Fruit fly (Drosophila melanogaster) whole organism, embryonic: ENCODE data around the gene ppk7.

ENCODE experiments used
- Antp ChIP-seq: fragments of 200-800 bp; sonication (Bioruptor generic); optimal IDR thresholded peaks from 3 replicates; lab custom pipeline; 2016; ENCODE audit warnings: missing biosample characterization, missing genetic modification characterization
- Asciz ChIP-seq: fragments of 200-800 bp; sonication (Bioruptor generic); optimal IDR thresholded peaks from 2 replicates; lab custom pipeline; 2017; ENCODE audit warnings: missing biosample characterization, mild to moderate bottlenecking, missing genetic modification characterization, missing genetic modification reagents
- Atf6 ChIP-seq: fragments of 200-800 bp; sonication (Bioruptor generic); IDR thresholded peaks from 2 replicates; pipeline ENCODE4 v1.3.6; 2022; ENCODE audit warnings: missing biosample characterization, missing genetic modification characterization
- Awh ChIP-seq: fragments of 200-800 bp; sonication (Bioruptor generic); IDR thresholded peaks from 2 replicates; pipeline ENCODE4, ENCODE4 v1.3.6; 2022; ENCODE audit warnings: missing biosample characterization, missing genetic modification characterization
- BEAF-32 ChIP-seq: fragments of 200-800 bp; sonication (Bioruptor generic); optimal IDR thresholded peaks from 3 replicates; lab custom pipeline; 2017; ENCODE audit warnings: missing biosample characterization, missing genetic modification characterization, mild to moderate bottlenecking, moderate library complexity, missing genetic modification reagents
- Bteb2 ChIP-seq: fragments of 200-800 bp; sonication (Bioruptor generic); optimal IDR thresholded peaks from 2 replicates; lab custom pipeline; 2016; ENCODE audit warnings: missing biosample characterization, missing genetic modification characterization
- CG10321 ChIP-seq: fragments of 200-800 bp; sonication (Bioruptor generic); IDR thresholded peaks from 2 replicates; pipeline ENCODE4 v1.3.6; 2022; ENCODE audit warnings: missing biosample characterization, missing genetic modification characterization
- CG12391 ChIP-seq: fragments of 200-800 bp; sonication (Bioruptor generic); optimal IDR thresholded peaks from 3 replicates; lab custom pipeline; 2018; ENCODE audit warnings: missing biosample characterization, mild to moderate bottlenecking, missing genetic modification characterization, moderate library complexity
- CG13287 ChIP-seq: fragments of 200-800 bp; sonication (Bioruptor generic); IDR thresholded peaks from 2 replicates; pipeline ENCODE4 v1.3.6; 2022; ENCODE audit warnings: missing biosample characterization, missing genetic modification characterization; ENCODE audit not compliant: partially characterized antibody
- CG15269 ChIP-seq: fragments of 200-800 bp; sonication (Bioruptor generic); optimal IDR thresholded peaks from 2 replicates; lab custom pipeline; 2018; ENCODE audit warnings: missing biosample characterization, mild to moderate bottlenecking, missing genetic modification characterization, moderate library complexity
- CG17328 ChIP-seq: fragments of 200-800 bp; sonication (Bioruptor generic); IDR thresholded peaks from 2 replicates; pipeline ENCODE4 v1.3.6; 2022; ENCODE audit warnings: missing biosample characterization, missing genetic modification characterization
- CG18476 ChIP-seq: fragments of 200-800 bp; sonication (Bioruptor generic); optimal IDR thresholded peaks from 2 replicates; lab custom pipeline; 2016; ENCODE audit warnings: missing biosample characterization, mild to moderate bottlenecking, missing genetic modification characterization
- CG30403 ChIP-seq: fragments of 200-800 bp; sonication (Bioruptor generic); optimal IDR thresholded peaks from 3 replicates; lab custom pipeline; 2016; ENCODE audit warnings: missing biosample characterization, missing genetic modification characterization
- CG3065 ChIP-seq: fragments of 200-800 bp; sonication (Bioruptor generic); optimal IDR thresholded peaks from 2 replicates; lab custom pipeline; 2016; ENCODE audit warnings: missing biosample characterization, missing genetic modification characterization
- CG32772 ChIP-seq: fragments of 200-800 bp; sonication (Bioruptor generic); IDR thresholded peaks from 2 replicates; pipeline ENCODE4 v1.3.6; 2022; ENCODE audit warnings: missing biosample characterization, missing genetic modification characterization
- CG3407 ChIP-seq: fragments of 200-800 bp; sonication (Bioruptor generic); optimal IDR thresholded peaks from 2 replicates; lab custom pipeline; 2018; ENCODE audit warnings: missing biosample characterization, mild to moderate bottlenecking, missing genetic modification characterization
- CG4282 ChIP-seq: fragments of 200-800 bp; sonication (Bioruptor generic); optimal IDR thresholded peaks from 2 replicates; lab custom pipeline; 2016; ENCODE audit warnings: missing biosample characterization, missing genetic modification characterization
- CG4360 ChIP-seq: fragments of 200-800 bp; sonication (Bioruptor generic); IDR thresholded peaks from 2 replicates; pipeline ENCODE4 v1.3.6; 2022; ENCODE audit warnings: missing biosample characterization, missing genetic modification characterization
- CG7372 ChIP-seq: fragments of 200-800 bp; sonication (Bioruptor generic); IDR thresholded peaks from 2 replicates; pipeline ENCODE4 v1.3.6; 2022; ENCODE audit warnings: missing biosample characterization, missing genetic modification characterization
- CG9437 ChIP-seq: fragments of 200-800 bp; sonication (Bioruptor generic); optimal IDR thresholded peaks from 2 replicates; lab custom pipeline; 2018; ENCODE audit warnings: missing biosample characterization, mild to moderate bottlenecking, missing genetic modification characterization
- CG9797 ChIP-seq: fragments of 200-800 bp; sonication (Bioruptor generic); optimal IDR thresholded peaks from 3 replicates; lab custom pipeline; 2018; ENCODE audit warnings: missing biosample characterization, mild to moderate bottlenecking, missing genetic modification characterization
- Doc3 ChIP-seq: fragments of 200-800 bp; sonication (Bioruptor generic); IDR thresholded peaks from 3 replicates; pipeline ENCODE4 v1.3.6; 2022; ENCODE audit warnings: missing biosample characterization, missing genetic modification characterization; ENCODE audit not compliant: partially characterized antibody
- GATAe ChIP-seq: fragments of 200-800 bp; sonication (Bioruptor generic); conservative IDR thresholded peaks from 2 replicates; pipeline ENCODE4 v1.3.6; 2022; ENCODE audit warnings: missing biosample characterization, missing genetic modification characterization
- Gug ChIP-seq: fragments of 200-800 bp; sonication (Bioruptor generic); IDR thresholded peaks from 4 replicates; pipeline ENCODE4 v1.3.6; 2022; ENCODE audit warnings: missing biosample characterization, missing genetic modification characterization
- Hsf ChIP-seq: fragments of 200-800 bp; sonication (Bioruptor generic); optimal IDR thresholded peaks from 3 replicates; lab custom pipeline; 2016; ENCODE audit warnings: missing biosample characterization, missing genetic modification characterization
- Meics ChIP-seq: fragments of 200-800 bp; sonication (Bioruptor generic); optimal IDR thresholded peaks from 2 replicates; lab custom pipeline; 2017; ENCODE audit warnings: missing biosample characterization, mild to moderate bottlenecking, missing genetic modification characterization
- Neu2 ChIP-seq: fragments of 200-800 bp; sonication (Bioruptor generic); optimal IDR thresholded peaks from 3 replicates; lab custom pipeline; 2016; ENCODE audit warnings: missing biosample characterization, missing genetic modification characterization, borderline replicate concordance
- Oli ChIP-seq: fragments of 200-800 bp; sonication (Bioruptor generic); optimal IDR thresholded peaks from 2 replicates; lab custom pipeline; 2018; ENCODE audit warnings: missing biosample characterization, mild to moderate bottlenecking, missing genetic modification characterization, moderate library complexity
- PHDP ChIP-seq: fragments of 200-800 bp; sonication (Bioruptor generic); optimal IDR thresholded peaks from 3 replicates; lab custom pipeline; 2018; ENCODE audit warnings: missing biosample characterization, mild to moderate bottlenecking, missing genetic modification characterization, moderate library complexity
- bcd ChIP-seq: fragments of 200-800 bp; sonication (Bioruptor generic); optimal IDR thresholded peaks from 2 replicates; lab custom pipeline; 2017; ENCODE audit warnings: missing biosample characterization, mild to moderate bottlenecking, missing genetic modification characterization
- chif ChIP-seq, 2 experiments: fragments of 200-800 bp; sonication (Bioruptor generic); optimal IDR thresholded peaks; 3 replicates each; lab custom pipeline; 2016; ENCODE audit warnings: missing biosample characterization in 2 of 2, missing genetic modification characterization in 2 of 2
- da ChIP-seq: fragments of 200-800 bp; sonication (Bioruptor generic); optimal IDR thresholded peaks from 2 replicates; lab custom pipeline; 2016; ENCODE audit warnings: missing biosample characterization, missing genetic modification characterization
- dm ChIP-seq: fragments of 200-800 bp; sonication (Bioruptor generic); optimal IDR thresholded peaks from 3 replicates; lab custom pipeline; 2016; ENCODE audit warnings: missing biosample characterization, missing genetic modification characterization
- ems ChIP-seq: fragments of 200-800 bp; sonication (Bioruptor generic); optimal IDR thresholded peaks from 3 replicates; lab custom pipeline; 2016; ENCODE audit warnings: missing biosample characterization, missing genetic modification characterization
- fru ChIP-seq: fragments of >200 bp; optimal IDR thresholded peaks from 2 replicates; lab custom pipeline; 2017
- fu2 ChIP-seq: fragments of 200-800 bp; sonication (Bioruptor generic); optimal IDR thresholded peaks from 2 replicates; lab custom pipeline; 2016; ENCODE audit warnings: missing biosample characterization, missing genetic modification characterization
- nmo ChIP-seq: fragments of 200-800 bp; sonication (Bioruptor generic); optimal IDR thresholded peaks from 2 replicates; lab custom pipeline; 2018; ENCODE audit warnings: missing biosample characterization, mild to moderate bottlenecking, missing genetic modification characterization, moderate library complexity
- sc ChIP-seq, 3 experiments: fragments of >200 bp in 2 of 3; fragments of 200-800 bp in 1 of 3; sonication (Bioruptor generic) in 1 of 3; optimal IDR thresholded peaks; 2 replicates in 2 of 3; 3 replicates in 1 of 3; lab custom pipeline; 2017; ENCODE audit warnings: mild to moderate bottlenecking in 1 of 3, missing biosample characterization in 1 of 3, missing genetic modification characterization in 1 of 3, missing genetic modification reagents in 1 of 3
- schlank ChIP-seq: fragments of 200-800 bp; sonication (Bioruptor generic); optimal IDR thresholded peaks from 2 replicates; lab custom pipeline; 2018; ENCODE audit warnings: missing biosample characterization, mild to moderate bottlenecking, missing genetic modification characterization
- seq ChIP-seq: fragments of 200-800 bp; sonication (Bioruptor generic); IDR thresholded peaks from 2 replicates; pipeline ENCODE4 v1.3.6; 2022; ENCODE audit warnings: missing biosample characterization, missing genetic modification characterization
- sima ChIP-seq: fragments of 200-800 bp; sonication (Bioruptor generic); optimal IDR thresholded peaks from 2 replicates; lab custom pipeline; 2016; ENCODE audit warnings: missing biosample characterization, missing genetic modification characterization
- ssp ChIP-seq: fragments of 200-800 bp; sonication (Bioruptor generic); IDR thresholded peaks from 2 replicates; pipeline ENCODE4 v1.3.6; 2022; ENCODE audit warnings: missing biosample characterization, missing genetic modification characterization
- sug ChIP-seq: fragments of 200-800 bp; optimal IDR thresholded peaks from 2 replicates; lab custom pipeline; 2019; ENCODE audit warnings: missing biosample characterization, mild to moderate bottlenecking, missing genetic modification characterization, moderate library complexity
- tap ChIP-seq: fragments of 200-800 bp; optimal IDR thresholded peaks from 3 replicates; lab custom pipeline; 2019; ENCODE audit warnings: missing biosample characterization, mild to moderate bottlenecking, missing genetic modification characterization, moderate library complexity
- tin ChIP-seq: fragments of 200-800 bp; sonication (Bioruptor generic); optimal IDR thresholded peaks from 3 replicates; lab custom pipeline; 2016; ENCODE audit warnings: missing biosample characterization, missing genetic modification characterization
- tna ChIP-seq: fragments of 200-800 bp; sonication (Bioruptor generic); IDR thresholded peaks from 2 replicates; pipeline ENCODE4 v1.3.6; 2022; ENCODE audit warnings: missing biosample characterization, missing genetic modification characterization; ENCODE audit not compliant: partially characterized antibody
- trem ChIP-seq: fragments of 200-800 bp; optimal IDR thresholded peaks from 3 replicates; lab custom pipeline; 2019; ENCODE audit warnings: missing biosample characterization, mild to moderate bottlenecking, missing genetic modification characterization, moderate library complexity
- tup ChIP-seq: fragments of 200-800 bp; sonication (Bioruptor generic); optimal IDR thresholded peaks from 2 replicates; lab custom pipeline; 2016; ENCODE audit warnings: missing biosample characterization, mild to moderate bottlenecking, missing genetic modification characterization, moderate library complexity
- unpg ChIP-seq: fragments of 200-800 bp; sonication (Bioruptor generic); optimal IDR thresholded peaks from 3 replicates; lab custom pipeline; 2018; ENCODE audit warnings: missing biosample characterization, mild to moderate bottlenecking, missing genetic modification characterization, moderate library complexity
- yki ChIP-seq: fragments of >200 bp; optimal IDR thresholded peaks from 3 replicates; lab custom pipeline; 2018
- z ChIP-seq: fragments of 200-800 bp; sonication (Bioruptor generic); IDR thresholded peaks from 3 replicates; pipeline ENCODE4 v1.3.6; 2022; ENCODE audit warnings: missing biosample characterization, missing genetic modification characterization

The ppk7 gene

DNA sequence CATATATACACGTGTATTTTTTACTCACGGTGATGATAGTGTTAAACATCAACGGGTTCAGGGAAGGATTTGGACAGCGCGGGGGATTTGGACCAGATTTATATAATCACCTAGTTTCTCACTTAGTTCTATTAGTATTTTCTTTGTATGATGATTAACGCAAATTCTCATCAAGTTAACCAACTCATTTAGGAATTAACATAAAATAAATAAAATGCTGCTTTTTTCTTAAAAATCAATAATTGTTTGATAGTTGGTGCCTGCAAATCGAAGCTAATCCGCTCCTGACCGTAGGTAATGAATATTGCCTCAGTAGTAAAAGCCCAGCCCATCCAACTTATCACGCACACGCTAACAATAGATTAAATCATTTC, 2.3 kb downstream of the ppk7 start (continued):
- TF ChIP-seq CG13287 (GFP tag; lab: Robert Waterston, UW) (no peak), tap (tag; lab: Kevin White, UChicago) (peak; percentile 78), GATAe (GFP tag; lab: Robert Waterston, UW) (peak; percentile 88), fu2 (GFP tag; lab: Kevin White, UChicago) (peak; percentile 77), ems (GFP tag; lab: Kevin White, UChicago) (peak; percentile 89), z (no peak), nmo (peak; percentile 89), bcd (GFP tag; lab: Kevin White, UChicago) (peak; percentile 84), Antp (GFP tag; lab: Kevin White, UChicago) (peak; percentile 72), CG12391 (tag; lab: Kevin White, UChicago) (peak; percentile 80), Asciz (GFP tag; lab: Kevin White, UChicago) (peak; percentile 45), CG9797 (GFP tag; lab: Kevin White, UChicago) (no peak), trem (peak; percentile 16), Meics (GFP tag; lab: Kevin White, UChicago) (peak; percentile 87), CG17328 (GFP tag; lab: Robert Waterston, UW) (peak; percentile 36), CG30403 (peak; percentile 93), CG7372 (GFP tag; lab: Robert Waterston, UW) (peak; percentile 89), tna (GFP tag; lab: Robert Waterston, UW) (no peak), sima (GFP tag; lab: Kevin White, UChicago) (peak; percentile 45), BEAF-32 (GFP tag; lab: Kevin White, UChicago) (no peak), Hsf (peak; percentile 80), CG4282 (GFP tag; lab: Kevin White, UChicago) (peak; percentile 30), CG9437 (peak; percentile 27), CG18476 (GFP tag; lab: Kevin White, UChicago) (peak; percentile 57), seq (GFP tag; lab: Robert Waterston, UW) (no peak; the same call in 1 of the 2 replicates), sc (optimal IDR thresholded peaks at IDR 0.05; lab: Kevin White, UChicago) (no peak), sc (GFP tag; optimal IDR thresholded peaks at IDR 0.05; lab: Kevin White, UChicago) (no peak), CG32772 (GFP tag; lab: Robert Waterston, UW) (peak; percentile 81), tin (GFP tag; lab: Kevin White, UChicago) (peak; percentile 81), PHDP (tag; lab: Kevin White, UChicago) (peak; percentile 83), sug (tag; lab: Kevin White, UChicago) (peak; percentile 96), Oli (peak; percentile 84), dm (GFP tag; lab: Kevin White, UChicago) (peak; percentile 57), da (GFP tag; lab: Kevin White, UChicago) (peak; percentile 38), Atf6 (GFP tag; lab: Robert Waterston, UW) (peak; percentile 86), tup (GFP tag; lab: Kevin White, UChicago) (peak; percentile 38), Neu2 (GFP tag; lab: Kevin White, UChicago) (no peak), ssp (GFP tag; lab: Robert Waterston, UW) (peak; percentile 81), Doc3 (GFP tag; lab: Robert Waterston, UW) (no peak), unpg (GFP tag; lab: Kevin White, UChicago) (peak; percentile 83), CG4360 (GFP tag; lab: Robert Waterston, UW) (no peak), CG10321 (GFP tag; lab: Robert Waterston, UW) (no peak), chif (GFP tag; optimal IDR thresholded peaks at IDR 0.05; lab: Kevin White, UChicago) (peak; percentile 73 to 78), CG3065 (peak; percentile 15), CG15269 (tag; lab: Kevin White, UChicago) (peak; percentile 91), CG3407 (peak; percentile 45), schlank (peak; percentile 79), Gug (GFP tag; lab: Robert Waterston, UW) (peak; percentile 74; the same call in 3 of the 4 replicates), Awh (GFP tag; lab: Robert Waterston, UW) (no peak), fru (lab: Kevin White, UChicago) (no peak), Bteb2 (GFP tag; lab: Kevin White, UChicago) (peak; percentile 80), yki (lab: Kevin White, UChicago) (no peak)
